Fruit fly (Drosophila melanogaster) whole organism, pupa: ENCODE results near the gene Ziz.

ENCODE experiments used
- CG10348 ChIP-seq: fragments of 200-800 bp; sonication (Bioruptor generic); IDR thresholded peaks from 2 replicates; pipeline ENCODE4 v1.3.6; 2022; ENCODE audit warnings: missing biosample characterization, missing genetic modification characterization
- CG12605 ChIP-seq: fragments of 200-800 bp; sonication (Bioruptor generic); IDR thresholded peaks from 2 replicates; pipeline ENCODE4 v1.3.6; 2022; ENCODE audit warnings: missing biosample characterization, missing genetic modification characterization
- CG13204 ChIP-seq: fragments of 200-800 bp; sonication (Bioruptor generic); optimal IDR thresholded peaks from 2 replicates; lab custom pipeline; 2018; ENCODE audit warnings: missing biosample characterization, mild to moderate bottlenecking, missing genetic modification characterization, moderate library complexity
- CG14655 ChIP-seq: fragments of 200-800 bp; sonication (Bioruptor generic); optimal IDR thresholded peaks from 3 replicates; lab custom pipeline; 2017; ENCODE audit warnings: mild to moderate bottlenecking, missing biosample characterization, missing genetic modification reagents, missing genetic modification characterization
- CG15710 ChIP-seq: fragments of 200-800 bp; sonication (Bioruptor generic); optimal IDR thresholded peaks from 2 replicates; lab custom pipeline; 2018; ENCODE audit warnings: missing biosample characterization, mild to moderate bottlenecking, missing genetic modification characterization, moderate library complexity
- CG17806 ChIP-seq: fragments of 200-800 bp; sonication (Bioruptor generic); optimal IDR thresholded peaks from 2 replicates; lab custom pipeline; 2018; ENCODE audit warnings: missing biosample characterization, mild to moderate bottlenecking, missing genetic modification characterization, moderate library complexity
- CG32121 ChIP-seq: fragments of 200-800 bp; sonication (Bioruptor generic); IDR thresholded peaks from 2 replicates; pipeline ENCODE4 v1.3.6; 2022; ENCODE audit warnings: missing biosample characterization, missing genetic modification characterization
- CG34367 ChIP-seq: fragments of 200-800 bp; sonication (Bioruptor generic); optimal IDR thresholded peaks from 2 replicates; lab custom pipeline; 2018; ENCODE audit warnings: missing biosample characterization, mild to moderate bottlenecking, missing genetic modification characterization
- CG4496 ChIP-seq: fragments of 200-800 bp; sonication (Bioruptor generic); IDR thresholded peaks from 3 replicates; pipeline ENCODE4 v1.3.6; 2022; ENCODE audit warnings: missing biosample characterization, missing genetic modification characterization
- CG8159 ChIP-seq: fragments of 200-800 bp; sonication (Bioruptor generic); optimal IDR thresholded peaks from 3 replicates; lab custom pipeline; 2018; ENCODE audit warnings: missing biosample characterization, mild to moderate bottlenecking, missing genetic modification characterization, moderate library complexity
- CG8301 ChIP-seq: fragments of 200-800 bp; sonication (Bioruptor generic); optimal IDR thresholded peaks from 2 replicates; lab custom pipeline; 2018; ENCODE audit warnings: missing biosample characterization, mild to moderate bottlenecking, missing genetic modification characterization
- CG9948 ChIP-seq: fragments of 200-800 bp; sonication (Bioruptor generic); optimal IDR thresholded peaks from 2 replicates; lab custom pipeline; 2018; ENCODE audit warnings: missing biosample characterization, mild to moderate bottlenecking, missing genetic modification characterization, moderate library complexity
- D1 ChIP-seq: fragments of 200-800 bp; sonication (Bioruptor generic); optimal IDR thresholded peaks from 2 replicates; lab custom pipeline; 2018; ENCODE audit warnings: missing biosample characterization, mild to moderate bottlenecking, missing genetic modification characterization, moderate library complexity
- EcR ChIP-seq: fragments of 200-800 bp; sonication (Bioruptor generic); optimal IDR thresholded peaks from 3 replicates; lab custom pipeline; 2019; ENCODE audit warnings: missing biosample characterization, missing genetic modification characterization, mild to moderate bottlenecking, moderate library complexity, missing genetic modification reagents
- Ets98B ChIP-seq: fragments of 200-800 bp; sonication (Bioruptor generic); IDR thresholded peaks from 2 replicates; pipeline ENCODE4 v1.3.6; 2022; ENCODE audit warnings: missing biosample characterization, missing genetic modification characterization
- Pif1A ChIP-seq: fragments of 200-800 bp; sonication (Bioruptor generic); optimal IDR thresholded peaks from 3 replicates; lab custom pipeline; 2016; ENCODE audit warnings: missing biosample characterization, missing genetic modification characterization
- Pif1B ChIP-seq: fragments of 200-800 bp; sonication (Bioruptor generic); optimal IDR thresholded peaks from 3 replicates; lab custom pipeline; 2016; ENCODE audit warnings: missing biosample characterization, missing genetic modification characterization
- Snoo ChIP-seq: fragments of 200-800 bp; sonication (Bioruptor generic); optimal IDR thresholded peaks from 3 replicates; lab custom pipeline; 2017; ENCODE audit warnings: missing biosample characterization, mild to moderate bottlenecking, missing genetic modification characterization, inconsistent platforms
- fd96Ca ChIP-seq: fragments of 200-800 bp; sonication (Bioruptor generic); IDR thresholded peaks from 3 replicates; pipeline ENCODE4 v1.3.6; 2022; ENCODE audit warnings: missing biosample characterization, missing genetic modification characterization
- gl ChIP-seq: fragments of 200-800 bp; sonication (Bioruptor generic); optimal IDR thresholded peaks from 2 replicates; lab custom pipeline; 2018; ENCODE audit warnings: missing biosample characterization, mild to moderate bottlenecking, missing genetic modification characterization
- rn ChIP-seq: fragments of 200-800 bp; sonication (Bioruptor generic); IDR thresholded peaks from 2 replicates; pipeline ENCODE4 v1.3.6; 2022; ENCODE audit warnings: missing biosample characterization, missing genetic modification characterization

Gene Ziz

dm6 chr2L:7522737-7523136, 26.6 kb upstream of the Ziz start:
- TF ChIP-seq Pif1B (GFP tag; lab: Kevin White, UChicago), result peak; percentile 11
- peak; percentile 47 for TF ChIP-seq Pif1A (GFP tag; lab: Kevin White, UChicago)
- TF ChIP-seq CG9948 (tag; lab: Kevin White, UChicago), result no peak
- TF ChIP-seq Ets98B, result 0 out of 2 replicates have a peak, but pooled peaks have one; percentile 39
- TF ChIP-seq CG4496, result peak; percentile 63; the same call in 2 of the 3 replicates
- TF ChIP-seq CG8159 (tag; lab: Kevin White, UChicago), result no peak
- no peak for TF ChIP-seq CG10348 (GFP tag; lab: Robert Waterston, UW)
- TF ChIP-seq CG8301 (tag; lab: Kevin White, UChicago), result peak; percentile 61
- TF ChIP-seq gl (tag; lab: Kevin White, UChicago), result no peak
- no peak for TF ChIP-seq D1 (tag; lab: Kevin White, UChicago)
- no peak for TF ChIP-seq CG32121 (GFP tag; lab: Robert Waterston, UW)
- peak; percentile 56 for TF ChIP-seq CG14655
- TF ChIP-seq CG13204 (GFP tag; lab: Kevin White, UChicago), result no peak
- no peak for TF ChIP-seq EcR (GFP tag; lab: Kevin White, UChicago)
- TF ChIP-seq Snoo (tag; lab: Kevin White, UChicago), result no peak
- TF ChIP-seq CG12605 (GFP tag; lab: Robert Waterston, UW), result no peak
- 0 out of 2 replicates have a peak, but pooled peaks have one; percentile 10 for TF ChIP-seq rn (GFP tag; lab: Robert Waterston, UW)
- peak; percentile 56; the same call in 2 of the 3 replicates for TF ChIP-seq fd96Ca (GFP tag; lab: Robert Waterston, UW)

dm6 chr2L:7521627-7522026, 25.5 kb upstream of the Ziz start:
- TF ChIP-seq CG12605 (GFP tag; lab: Robert Waterston, UW), result no peak
- no peak for TF ChIP-seq fd96Ca (GFP tag; lab: Robert Waterston, UW)
- TF ChIP-seq CG17806, result no peak
- TF ChIP-seq Ets98B, result no peak
- no peak for TF ChIP-seq CG4496
- TF ChIP-seq Snoo (tag; lab: Kevin White, UChicago), result no peak
- TF ChIP-seq CG32121 (GFP tag; lab: Robert Waterston, UW), result no peak
- TF ChIP-seq CG13204 (GFP tag; lab: Kevin White, UChicago), result no peak
- TF ChIP-seq gl (tag; lab: Kevin White, UChicago), result no peak
- no peak for TF ChIP-seq Pif1A (GFP tag; lab: Kevin White, UChicago)

- TF ChIP-seq CG13204 (GFP tag; lab: Kevin White, UChicago), result no peak
- TF ChIP-seq CG8301 (tag; lab: Kevin White, UChicago), result no peak
- TF ChIP-seq D1 (tag; lab: Kevin White, UChicago), result no peak
- TF ChIP-seq Pif1A (GFP tag; lab: Kevin White, UChicago), result no peak
- no peak for TF ChIP-seq CG8159 (tag; lab: Kevin White, UChicago)
- no peak for TF ChIP-seq CG9948 (tag; lab: Kevin White, UChicago)
- TF ChIP-seq Pif1B (GFP tag; lab: Kevin White, UChicago), result no peak
- no peak for TF ChIP-seq Snoo (tag; lab: Kevin White, UChicago)
- no peak for TF ChIP-seq EcR (GFP tag; lab: Kevin White, UChicago)
- no peak for TF ChIP-seq CG14655
- TF ChIP-seq Ets98B, result peak; percentile 39; the same call in 1 of the 2 replicates
- TF ChIP-seq CG4496, result peak; percentile 59; the same call in 2 of the 3 replicates
- no peak for TF ChIP-seq CG12605 (GFP tag; lab: Robert Waterston, UW)
- TF ChIP-seq CG32121 (GFP tag; lab: Robert Waterston, UW), result peak; percentile 49
- 0 out of 2 replicates have a peak, but pooled peaks have one; percentile 7 for TF ChIP-seq rn (GFP tag; lab: Robert Waterston, UW)
- no peak for TF ChIP-seq gl (tag; lab: Kevin White, UChicago)
- TF ChIP-seq CG34367 (tag; lab: Kevin White, UChicago), result no peak
- no peak for TF ChIP-seq CG15710
- no peak for TF ChIP-seq CG10348 (GFP tag; lab: Robert Waterston, UW)
- TF ChIP-seq fd96Ca (GFP tag; lab: Robert Waterston, UW), result 0 out of 3 replicates have a peak, but pooled peaks have one; percentile 26
- TF ChIP-seq CG17806, result no peak
These were observed 24.5 kb upstream of the Ziz start for dm6 chr2L:7520575-7520974.

- TF ChIP-seq CG15710, result no peak
- no peak for TF ChIP-seq gl (tag; lab: Kevin White, UChicago)
- TF ChIP-seq CG12605 (GFP tag; lab: Robert Waterston, UW), result no peak
- no peak for TF ChIP-seq CG9948 (tag; lab: Kevin White, UChicago)
- no peak for TF ChIP-seq CG14655
- no peak for TF ChIP-seq D1 (tag; lab: Kevin White, UChicago)
- no peak for TF ChIP-seq Ets98B
- TF ChIP-seq CG34367 (tag; lab: Kevin White, UChicago), result no peak
- TF ChIP-seq EcR (GFP tag; lab: Kevin White, UChicago), result no peak
- TF ChIP-seq rn (GFP tag; lab: Robert Waterston, UW), result no peak
- TF ChIP-seq CG32121 (GFP tag; lab: Robert Waterston, UW), result no peak
- no peak for TF ChIP-seq CG17806
- TF ChIP-seq Pif1A (GFP tag; lab: Kevin White, UChicago), result no peak
- no peak for TF ChIP-seq CG10348 (GFP tag; lab: Robert Waterston, UW)
- no peak for TF ChIP-seq Pif1B (GFP tag; lab: Kevin White, UChicago)
- no peak for TF ChIP-seq CG13204 (GFP tag; lab: Kevin White, UChicago)
- TF ChIP-seq CG8301 (tag; lab: Kevin White, UChicago), result no peak
- TF ChIP-seq fd96Ca (GFP tag; lab: Robert Waterston, UW), result no peak
- TF ChIP-seq CG4496, result no peak
These were observed 23.6 kb upstream of the Ziz start for dm6 chr2L:7519580-7520174.

- TF ChIP-seq EcR (GFP tag; lab: Kevin White, UChicago) (no peak), CG17806 (no peak), CG34367 (tag; lab: Kevin White, UChicago) (no peak), fd96Ca (GFP tag; lab: Robert Waterston, UW) (no peak), CG32121 (GFP tag; lab: Robert Waterston, UW) (no peak), CG8301 (tag; lab: Kevin White, UChicago) (no peak), CG15710 (no peak), CG8159 (tag; lab: Kevin White, UChicago) (no peak), rn (GFP tag; lab: Robert Waterston, UW) (no peak), Snoo (tag; lab: Kevin White, UChicago) (no peak), D1 (tag; lab: Kevin White, UChicago) (no peak), CG12605 (GFP tag; lab: Robert Waterston, UW) (no peak), gl (tag; lab: Kevin White, UChicago) (no peak), CG14655 (no peak)
These were observed 22.8 kb upstream of the Ziz start for dm6 chr2L:7518896-7519295.
